Worm (Caenorhabditis elegans) whole organism, L4/young adult: ENCODE results near the gene hum-4.

Experiments
- W03F9.2 ChIP-seq: fragments of 150-350 bp; optimal IDR thresholded peaks from 2 replicates; lab custom pipeline; 2014; ENCODE audit warnings: missing biosample characterization, missing genetic modification characterization
- dao-5 ChIP-seq: sonication (generic microtip); optimal IDR thresholded peaks from 2 replicates; lab custom pipeline; 2016; ENCODE audit warnings: missing genotype, missing genetic modification characterization, moderate library complexity, missing compliant biosample characterization
- him-1 ChIP-seq: sonication (generic microtip); optimal IDR thresholded peaks from 2 replicates; lab custom pipeline; 2016; ENCODE audit warnings: missing genotype, missing genetic modification reagents, missing genetic modification characterization, missing compliant biosample characterization

DNA sequence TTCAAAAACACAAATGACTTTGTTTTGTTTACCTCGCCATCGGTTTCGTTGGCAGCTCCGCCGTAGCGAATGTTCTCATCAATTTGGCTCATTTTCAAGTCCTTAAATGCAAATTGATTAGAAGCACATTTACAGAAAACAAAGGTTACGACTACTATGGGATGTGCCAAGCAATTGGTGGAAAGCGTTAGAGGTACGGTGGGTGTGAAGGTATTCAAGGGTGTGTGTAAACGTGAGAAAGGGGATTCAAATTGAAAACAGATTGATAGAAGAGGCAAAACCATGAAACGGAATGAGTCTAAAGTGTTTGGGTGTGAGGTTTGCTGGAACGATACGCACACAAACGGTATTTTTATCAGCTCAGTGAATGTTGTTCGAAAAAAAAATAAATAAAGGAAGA lies 56.0 kb downstream of the hum-4 start, which contains the start of gene tni-1:
- TF ChIP-seq him-1 (tag; lab: Kevin White, UChicago) (no peak), dao-5 (tag; lab: Kevin White, UChicago) (no peak), W03F9.2 (tag; lab: Kevin White, UChicago) (no peak)
